Fruit fly (Drosophila melanogaster) whole organism, embryonic: ENCODE results near the gene bt.

Source experiments
- B-H1 ChIP-seq: fragments of 200-800 bp; sonication (Bioruptor generic); IDR thresholded peaks from 3 replicates; pipeline ENCODE4 v1.3.6; 2022; ENCODE audit warnings: missing biosample characterization, missing genetic modification characterization
- CG10431 ChIP-seq: fragments of 200-800 bp; sonication (Bioruptor generic); optimal IDR thresholded peaks from 3 replicates; lab custom pipeline; 2018; ENCODE audit warnings: missing biosample characterization, mild to moderate bottlenecking, missing genetic modification characterization
- CG10979 ChIP-seq: fragments of 200-800 bp; sonication (Bioruptor generic); optimal IDR thresholded peaks from 2 replicates; lab custom pipeline; 2018; ENCODE audit warnings: missing biosample characterization, mild to moderate bottlenecking, missing genetic modification characterization, moderate library complexity
- CG11247 ChIP-seq: fragments of 200-800 bp; sonication (Bioruptor generic); IDR thresholded peaks from 2 replicates; pipeline ENCODE4 v1.3.6; 2022; ENCODE audit warnings: missing biosample characterization, missing genetic modification characterization
- CG11723 ChIP-seq: fragments of 200-800 bp; sonication (Bioruptor generic); optimal IDR thresholded peaks from 2 replicates; lab custom pipeline; 2017; ENCODE audit warnings: missing biosample characterization, mild to moderate bottlenecking, missing genetic modification characterization
- CG13287 ChIP-seq: fragments of 200-800 bp; sonication (Bioruptor generic); IDR thresholded peaks from 2 replicates; pipeline ENCODE4 v1.3.6; 2022; ENCODE audit warnings: missing biosample characterization, missing genetic modification characterization; ENCODE audit not compliant: partially characterized antibody
- CG13894 ChIP-seq: fragments of 200-800 bp; sonication (Bioruptor generic); optimal IDR thresholded peaks from 3 replicates; lab custom pipeline; 2018; ENCODE audit warnings: missing biosample characterization, mild to moderate bottlenecking, missing genetic modification characterization, moderate library complexity
- CG15479 ChIP-seq: fragments of 200-800 bp; sonication (Bioruptor generic); optimal IDR thresholded peaks from 3 replicates; lab custom pipeline; 2019; ENCODE audit warnings: missing biosample characterization, mild to moderate bottlenecking, missing genetic modification characterization, moderate library complexity
- CG15514 ChIP-seq: fragments of 200-800 bp; sonication (Bioruptor generic); optimal IDR thresholded peaks from 3 replicates; lab custom pipeline; 2017; ENCODE audit warnings: missing biosample characterization, missing genetic modification characterization, mild to moderate bottlenecking, moderate library complexity, missing genetic modification reagents
- CG1603 ChIP-seq: fragments of 200-800 bp; sonication (Bioruptor generic); optimal IDR thresholded peaks from 2 replicates; lab custom pipeline; 2019; ENCODE audit warnings: missing biosample characterization, mild to moderate bottlenecking, missing genetic modification characterization, moderate library complexity
- CG18262 ChIP-seq: fragments of 200-800 bp; optimal IDR thresholded peaks from 3 replicates; lab custom pipeline; 2019; ENCODE audit warnings: missing biosample characterization, mild to moderate bottlenecking, missing genetic modification characterization, moderate library complexity
- CG30431 ChIP-seq: fragments of 200-800 bp; sonication (Bioruptor generic); optimal IDR thresholded peaks from 2 replicates; lab custom pipeline; 2017; ENCODE audit warnings: missing biosample characterization, missing genetic modification characterization
- CG32532 ChIP-seq: fragments of 200-800 bp; sonication (Bioruptor generic); IDR thresholded peaks from 2 replicates; pipeline ENCODE4 v1.3.6; 2022; ENCODE audit warnings: missing biosample characterization, missing genetic modification characterization
- CG33557 ChIP-seq: fragments of 200-800 bp; sonication (Bioruptor generic); optimal IDR thresholded peaks from 2 replicates; lab custom pipeline; 2019; ENCODE audit warnings: missing biosample characterization, mild to moderate bottlenecking, missing genetic modification characterization, moderate library complexity
- CG4820 ChIP-seq: fragments of 200-800 bp; sonication (Bioruptor generic); optimal IDR thresholded peaks from 3 replicates; lab custom pipeline; 2016; ENCODE audit warnings: missing biosample characterization, missing genetic modification characterization
- CG4854 ChIP-seq: fragments of 200-800 bp; sonication (Bioruptor generic); optimal IDR thresholded peaks from 2 replicates; lab custom pipeline; 2016; ENCODE audit warnings: missing biosample characterization, missing genetic modification characterization, inconsistent platforms
- CG5180 ChIP-seq: fragments of 200-800 bp; sonication (Bioruptor generic); optimal IDR thresholded peaks from 3 replicates; lab custom pipeline; 2017; ENCODE audit warnings: missing biosample characterization, missing genetic modification characterization, mild to moderate bottlenecking, moderate library complexity, missing genetic modification reagents
- CG6854 ChIP-seq: fragments of 200-800 bp; sonication (Bioruptor generic); optimal IDR thresholded peaks from 3 replicates; lab custom pipeline; 2017; ENCODE audit warnings: missing biosample characterization, mild to moderate bottlenecking, missing genetic modification characterization
- CG7987 ChIP-seq: fragments of 200-800 bp; sonication (Bioruptor generic); optimal IDR thresholded peaks from 2 replicates; lab custom pipeline; 2018; ENCODE audit warnings: missing biosample characterization, mild to moderate bottlenecking, missing genetic modification characterization, moderate library complexity
- CG8290 ChIP-seq, 3 experiments: fragments of 200-800 bp; sonication (Bioruptor generic); optimal IDR thresholded peaks; 2 replicates each; lab custom pipeline; 2016 to 2019; ENCODE audit warnings: missing biosample characterization in 3 of 3, missing genetic modification characterization in 3 of 3, mild to moderate bottlenecking in 2 of 3, moderate library complexity in 1 of 3
- CG8388 ChIP-seq: fragments of 200-800 bp; sonication (Bioruptor generic); optimal IDR thresholded peaks from 2 replicates; lab custom pipeline; 2019; ENCODE audit warnings: missing biosample characterization, mild to moderate bottlenecking, missing genetic modification characterization, moderate library complexity
- CHES-1-like ChIP-seq: fragments of 200-800 bp; sonication (Bioruptor generic); optimal IDR thresholded peaks from 2 replicates; lab custom pipeline; 2016; ENCODE audit warnings: missing biosample characterization, missing genetic modification characterization
- Chrac-16 ChIP-seq: fragments of 200-800 bp; sonication (Bioruptor generic); optimal IDR thresholded peaks from 3 replicates; lab custom pipeline; 2016; ENCODE audit warnings: missing biosample characterization, missing genetic modification characterization
- Doc2 ChIP-seq: fragments of 200-800 bp; sonication (Bioruptor generic); IDR thresholded peaks from 2 replicates; pipeline ENCODE4 v1.3.6; 2022; ENCODE audit warnings: missing biosample characterization, missing genetic modification characterization
- Doc3 ChIP-seq: fragments of 200-800 bp; sonication (Bioruptor generic); IDR thresholded peaks from 3 replicates; pipeline ENCODE4 v1.3.6; 2022; ENCODE audit warnings: missing biosample characterization, missing genetic modification characterization; ENCODE audit not compliant: partially characterized antibody
- Drgx ChIP-seq: fragments of 200-800 bp; sonication (Bioruptor generic); IDR thresholded peaks from 2 replicates; pipeline ENCODE4 v1.3.6; 2022; ENCODE audit warnings: missing biosample characterization, missing genetic modification characterization
- Fer1 ChIP-seq: fragments of 200-800 bp; sonication (Bioruptor generic); optimal IDR thresholded peaks from 2 replicates; lab custom pipeline; 2017; ENCODE audit warnings: missing biosample characterization, mild to moderate bottlenecking, missing genetic modification characterization
- HmgD ChIP-seq: fragments of 200-800 bp; sonication (Bioruptor generic); optimal IDR thresholded peaks from 3 replicates; lab custom pipeline; 2016; ENCODE audit warnings: missing biosample characterization, missing genetic modification characterization
- Hr3 ChIP-seq: fragments of 200-800 bp; sonication (Bioruptor generic); optimal IDR thresholded peaks from 3 replicates; lab custom pipeline; 2016; ENCODE audit warnings: missing biosample characterization, missing genetic modification characterization
- Mes4 ChIP-seq: fragments of 200-800 bp; sonication (Bioruptor generic); optimal IDR thresholded peaks from 2 replicates; lab custom pipeline; 2016; ENCODE audit warnings: missing biosample characterization, missing genetic modification characterization
- Neu2 ChIP-seq: fragments of 200-800 bp; sonication (Bioruptor generic); optimal IDR thresholded peaks from 3 replicates; lab custom pipeline; 2016; ENCODE audit warnings: missing biosample characterization, missing genetic modification characterization, borderline replicate concordance
- ara ChIP-seq: fragments of 200-800 bp; sonication (Bioruptor generic); IDR thresholded peaks from 2 replicates; pipeline ENCODE4 v1.3.6; 2022; ENCODE audit warnings: missing biosample characterization, missing genetic modification characterization
- ato ChIP-seq: fragments of 200-800 bp; sonication (Bioruptor generic); IDR thresholded peaks from 2 replicates; pipeline ENCODE4 v1.3.6; 2022; ENCODE audit warnings: missing biosample characterization, missing genetic modification characterization; ENCODE audit not compliant: partially characterized antibody
- az2 ChIP-seq: fragments of 200-800 bp; sonication (Bioruptor generic); optimal IDR thresholded peaks from 3 replicates; lab custom pipeline; 2016; ENCODE audit warnings: missing biosample characterization, missing genetic modification characterization
- bcd ChIP-seq: fragments of 200-800 bp; sonication (Bioruptor generic); optimal IDR thresholded peaks from 2 replicates; lab custom pipeline; 2017; ENCODE audit warnings: missing biosample characterization, mild to moderate bottlenecking, missing genetic modification characterization
- emc ChIP-seq: fragments of 200-800 bp; sonication (Bioruptor generic); optimal IDR thresholded peaks from 2 replicates; lab custom pipeline; 2016; ENCODE audit warnings: missing biosample characterization, missing genetic modification characterization
- en ChIP-seq: fragments of 200-800 bp; sonication (Bioruptor generic); optimal IDR thresholded peaks from 2 replicates; lab custom pipeline; 2016; ENCODE audit warnings: missing biosample characterization, missing genetic modification characterization
- fd3F ChIP-seq: fragments of 200-800 bp; sonication (Bioruptor generic); optimal IDR thresholded peaks from 2 replicates; lab custom pipeline; 2018; ENCODE audit warnings: missing biosample characterization, mild to moderate bottlenecking, missing genetic modification characterization, moderate library complexity
- fu2 ChIP-seq: fragments of 200-800 bp; sonication (Bioruptor generic); optimal IDR thresholded peaks from 2 replicates; lab custom pipeline; 2016; ENCODE audit warnings: missing biosample characterization, missing genetic modification characterization
- lola ChIP-seq, 3 experiments: fragments of >200 bp in 2 of 3; fragments of 200-800 bp in 1 of 3; sonication (Bioruptor generic) in 1 of 3; optimal IDR thresholded peaks; 2 replicates each; lab custom pipeline; 2017 to 2019; ENCODE audit warnings: missing biosample characterization in 3 of 3, missing genetic modification characterization in 3 of 3, mild to moderate bottlenecking in 1 of 3, moderate library complexity in 1 of 3
- mam ChIP-seq: fragments of 200-800 bp; sonication (Bioruptor generic); optimal IDR thresholded peaks from 3 replicates; lab custom pipeline; 2016; ENCODE audit warnings: missing biosample characterization, missing genetic modification characterization
- oc ChIP-seq: fragments of 200-800 bp; sonication (Bioruptor generic); optimal IDR thresholded peaks from 2 replicates; lab custom pipeline; 2018; ENCODE audit warnings: missing biosample characterization, mild to moderate bottlenecking, missing genetic modification characterization, moderate library complexity
- prd ChIP-seq, 3 experiments: fragments of >200 bp in 2 of 3; fragments of 200-800 bp in 1 of 3; sonication (Bioruptor generic) in 1 of 3; optimal IDR thresholded peaks in 2 of 3; IDR thresholded peaks in 1 of 3; 2 replicates in 2 of 3; 3 replicates in 1 of 3; pipeline versions ENCODE4 v1.3.6 to Lab custom; 2017 to 2022; ENCODE audit warnings: missing biosample characterization in 1 of 3, missing genetic modification characterization in 1 of 3
- rib ChIP-seq: fragments of 200-800 bp; sonication (Bioruptor generic); IDR thresholded peaks from 2 replicates; pipeline ENCODE4 v1.3.6; 2022; ENCODE audit warnings: missing biosample characterization, missing genetic modification characterization
- row ChIP-seq: fragments of 200-800 bp; sonication (Bioruptor generic); IDR thresholded peaks from 3 replicates; pipeline ENCODE4 v1.3.6; 2022; ENCODE audit warnings: missing biosample characterization, missing genetic modification characterization
- sob ChIP-seq: fragments of 200-800 bp; sonication (Bioruptor generic); IDR thresholded peaks from 2 replicates; pipeline ENCODE4 v1.3.6; 2022; ENCODE audit warnings: missing biosample characterization, missing genetic modification characterization
- tin ChIP-seq: fragments of 200-800 bp; sonication (Bioruptor generic); optimal IDR thresholded peaks from 3 replicates; lab custom pipeline; 2016; ENCODE audit warnings: missing biosample characterization, missing genetic modification characterization
- tll ChIP-seq, 2 experiments: fragments of 200-800 bp in 1 of 2; fragments of >200 bp in 1 of 2; sonication (Bioruptor generic) in 1 of 2; optimal IDR thresholded peaks; 2 replicates each; lab custom pipeline; 2017 to 2019; ENCODE audit warnings: missing biosample characterization in 2 of 2, missing genetic modification characterization in 2 of 2, mild to moderate bottlenecking in 1 of 2, moderate library complexity in 1 of 2
- toy ChIP-seq: fragments of 200-800 bp; sonication (Bioruptor generic); IDR thresholded peaks from 2 replicates; pipeline ENCODE4 v1.3.6; 2022; ENCODE audit warnings: missing biosample characterization, missing genetic modification characterization

bt gene

DNA sequence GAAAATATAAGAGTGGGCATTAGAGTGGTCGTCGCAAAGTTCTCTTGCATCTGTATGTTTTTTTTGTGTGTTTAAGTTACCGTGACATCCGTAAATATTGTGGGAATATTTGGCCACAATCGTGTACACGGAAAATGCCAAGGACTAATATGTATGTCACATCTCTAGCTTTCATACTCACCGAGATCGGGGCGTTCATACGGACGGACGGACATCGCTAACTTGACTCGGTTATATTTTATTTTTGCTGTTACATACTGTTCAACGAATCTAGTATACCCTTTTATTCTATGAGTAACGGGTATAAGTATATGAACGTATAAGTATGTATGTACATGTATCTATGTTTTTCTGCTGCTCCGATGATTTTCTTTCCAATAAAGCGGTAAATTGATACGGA lies 14.5 kb upstream of the bt start (continued):
- peak; percentile 52 for TF ChIP-seq CG18262 (tag; lab: Kevin White, UChicago)
- no peak for TF ChIP-seq CHES-1-like (GFP tag; lab: Kevin White, UChicago)
- no peak for TF ChIP-seq en (GFP tag; lab: Kevin White, UChicago)
- peak; percentile 58 for TF ChIP-seq row (GFP tag; lab: Robert Waterston, UW)
- TF ChIP-seq CG8290 (GFP tag; optimal IDR thresholded peaks at IDR 0.05; lab: Kevin White, UChicago), result peak; percentile 7
- no peak for TF ChIP-seq CG8290 (tag; optimal IDR thresholded peaks at IDR 0.05; lab: Kevin White, UChicago)
- TF ChIP-seq tll (GFP tag; optimal IDR thresholded peaks at IDR 0.05; lab: Kevin White, UChicago), result no peak
- no peak for TF ChIP-seq CG11723 (GFP tag; lab: Kevin White, UChicago)
- peak; percentile 38; the same call in 1 of the 2 replicates for TF ChIP-seq toy
- peak; percentile 12 for TF ChIP-seq CG33557
- no peak for TF ChIP-seq ato (GFP tag; lab: Robert Waterston, UW)
- peak; percentile 48 for TF ChIP-seq CG10979 (tag; lab: Kevin White, UChicago)
- TF ChIP-seq CG30431 (GFP tag; lab: Kevin White, UChicago), result no peak
- peak in 1 of 3 experiments; percentile 32 for TF ChIP-seq lola (GFP tag; optimal IDR thresholded peaks at IDR 0.05; lab: Kevin White, UChicago)
- no peak for TF ChIP-seq oc
- no peak for TF ChIP-seq emc
- no peak for TF ChIP-seq B-H1 (GFP tag; lab: Robert Waterston, UW)
- no peak for TF ChIP-seq CG4854 (GFP tag; lab: Kevin White, UChicago)
- TF ChIP-seq Chrac-16 (GFP tag; lab: Kevin White, UChicago), result no peak
- TF ChIP-seq CG15479 (GFP tag; lab: Kevin White, UChicago), result no peak
- TF ChIP-seq az2 (GFP tag; lab: Kevin White, UChicago), result peak; percentile 1
- TF ChIP-seq CG1603 (tag; lab: Kevin White, UChicago), result peak; percentile 43
- TF ChIP-seq Mes4 (GFP tag; lab: Kevin White, UChicago), result no peak
- no peak for TF ChIP-seq CG7987 (GFP tag; lab: Kevin White, UChicago)
- TF ChIP-seq Fer1 (GFP tag; lab: Kevin White, UChicago), result no peak
- no peak for TF ChIP-seq CG32532
- TF ChIP-seq fu2 (GFP tag; lab: Kevin White, UChicago), result no peak
- no peak for TF ChIP-seq Hr3 (GFP tag; lab: Kevin White, UChicago)
- TF ChIP-seq CG13287 (GFP tag; lab: Robert Waterston, UW), result no peak
- TF ChIP-seq CG15514, result no peak
- no peak for TF ChIP-seq CG8388 (GFP tag; lab: Kevin White, UChicago)
- TF ChIP-seq Drgx, result no peak
- TF ChIP-seq mam (GFP tag; lab: Kevin White, UChicago), result no peak
- TF ChIP-seq Neu2, result no peak
- no peak for TF ChIP-seq CG5180 (GFP tag; lab: Kevin White, UChicago)
- TF ChIP-seq HmgD (GFP tag; lab: Kevin White, UChicago), result no peak
- peak; percentile 39 for TF ChIP-seq CG4820 (GFP tag; lab: Kevin White, UChicago)
- TF ChIP-seq Doc3 (GFP tag; lab: Robert Waterston, UW), result no peak
- TF ChIP-seq fd3F (GFP tag; lab: Kevin White, UChicago), result no peak
- TF ChIP-seq CG6854 (GFP tag; lab: Kevin White, UChicago), result no peak
- no peak for TF ChIP-seq CG13894 (tag; lab: Kevin White, UChicago)
- TF ChIP-seq sob (GFP tag; lab: Robert Waterston, UW), result no peak
- no peak for TF ChIP-seq Doc2 (GFP tag; lab: Robert Waterston, UW)
- no peak for TF ChIP-seq tin
- no peak for TF ChIP-seq CG11247 (GFP tag; lab: Robert Waterston, UW)
- TF ChIP-seq bcd (GFP tag; lab: Kevin White, UChicago), result no peak
- peak; percentile 35; the same call in 1 of the 2 replicates for TF ChIP-seq ara (GFP tag; lab: Robert Waterston, UW)
- no peak for TF ChIP-seq CG10431
- TF ChIP-seq prd (optimal IDR thresholded peaks at IDR 0.05; lab: Kevin White, UChicago), result no peak
- TF ChIP-seq prd (GFP tag; IDR thresholded peaks at IDR 0.05; lab: Robert Waterston, UW), result 0 out of 3 replicates have a peak, but pooled peaks have one; percentile 50
- no peak for TF ChIP-seq rib
